Worm (Caenorhabditis elegans) whole organism, L3 larva: ENCODE measurements around the gene C06A1.3.
A peak's percentile ranks its signal among the peaks of the same experiment; 100 is the strongest.

Source experiments
- ZK546.5 ChIP-seq: sonication (generic microtip); optimal IDR thresholded peaks from 2 replicates; lab custom pipeline; 2017; ENCODE audit warnings: missing biosample characterization, missing genetic modification characterization
- aly-2 ChIP-seq: fragments of 150-350 bp; optimal IDR thresholded peaks from 2 replicates; lab custom pipeline; 2014; ENCODE audit warnings: missing biosample characterization, missing genetic modification characterization
- ceh-16 ChIP-seq: sonication (generic microtip); optimal IDR thresholded peaks from 2 replicates; lab custom pipeline; 2017; ENCODE audit warnings: missing biosample characterization, missing genetic modification characterization
- ceh-82 ChIP-seq: fragments of 150-350 bp; optimal IDR thresholded peaks from 2 replicates; lab custom pipeline; 2014; ENCODE audit warnings: missing biosample characterization, missing genetic modification characterization
- daf-12 ChIP-seq: fragments of 150-350 bp; optimal IDR thresholded peaks from 2 replicates; lab custom pipeline; 2014; ENCODE audit warnings: missing biosample characterization, missing genetic modification reagents, missing genetic modification characterization
- egl-27 ChIP-seq: sonication (generic microtip); optimal IDR thresholded peaks from 4 replicates; lab custom pipeline; 2017; ENCODE audit warnings: missing biosample characterization, missing genetic modification reagents, missing genetic modification characterization
- elt-1 ChIP-seq: fragments of 150-350 bp; optimal IDR thresholded peaks from 2 replicates; lab custom pipeline; 2014; ENCODE audit warnings: missing biosample characterization, missing genetic modification characterization
- elt-2 ChIP-seq: sonication (generic microtip); optimal IDR thresholded peaks from 2 replicates; lab custom pipeline; 2016; ENCODE audit warnings: missing genetic modification reagents, mild to moderate bottlenecking, missing genetic modification characterization, missing compliant biosample characterization
- elt-3 ChIP-seq, 3 experiments: fragments of 150-350 bp in 1 of 3; sonication (generic microtip) in 2 of 3; optimal IDR thresholded peaks; 2 replicates in 2 of 3; 4 replicates in 1 of 3; lab custom pipeline; 2014 to 2017; ENCODE audit warnings: missing biosample characterization in 3 of 3, missing genetic modification characterization in 3 of 3
- fos-1 ChIP-seq: fragments of 150-350 bp; optimal IDR thresholded peaks from 2 replicates; lab custom pipeline; 2014; ENCODE audit warnings: missing biosample characterization, missing genetic modification characterization
- hmg-11 ChIP-seq: sonication (generic microtip); optimal IDR thresholded peaks from 2 replicates; lab custom pipeline; 2016; ENCODE audit warnings: missing genetic modification characterization, missing compliant biosample characterization
- lin-39 ChIP-seq: fragments of 150-350 bp; optimal IDR thresholded peaks from 2 replicates; lab custom pipeline; 2018; ENCODE audit warnings: missing biosample characterization, missing genetic modification reagents, missing genetic modification characterization
- mdl-1 ChIP-seq: fragments of 150-350 bp; optimal IDR thresholded peaks from 2 replicates; lab custom pipeline; 2014; ENCODE audit warnings: missing biosample characterization, missing genetic modification characterization
- mml-1 ChIP-seq: fragments of 150-350 bp; sonication (generic microtip); optimal IDR thresholded peaks from 3 replicates; lab custom pipeline; 2014; ENCODE audit warnings: missing biosample characterization, missing genetic modification characterization
- nfya-1 ChIP-seq: sonication (generic microtip); optimal IDR thresholded peaks from 2 replicates; lab custom pipeline; 2017; ENCODE audit warnings: missing genetic modification characterization, mild to moderate bottlenecking, missing compliant biosample characterization, antibody characterized with exemption, moderate library complexity; ENCODE audit not compliant: insufficient read depth
- nhr-11 ChIP-seq: fragments of 150-350 bp; optimal IDR thresholded peaks from 2 replicates; lab custom pipeline; 2014; ENCODE audit warnings: missing biosample characterization, missing genetic modification characterization
- nhr-12 ChIP-seq: fragments of 150-350 bp; optimal IDR thresholded peaks from 2 replicates; lab custom pipeline; 2014; ENCODE audit warnings: missing biosample characterization, missing genetic modification characterization
- nhr-23 ChIP-seq: fragments of 150-350 bp; optimal IDR thresholded peaks from 2 replicates; lab custom pipeline; 2014; ENCODE audit warnings: missing biosample characterization, missing genetic modification reagents, missing genetic modification characterization
- nhr-25 ChIP-seq: sonication (generic microtip); optimal IDR thresholded peaks from 2 replicates; lab custom pipeline; 2017; ENCODE audit warnings: missing biosample characterization, missing genetic modification characterization
- nhr-43 ChIP-seq: sonication (generic microtip); optimal IDR thresholded peaks from 2 replicates; lab custom pipeline; 2016; ENCODE audit warnings: mild to moderate bottlenecking, missing genetic modification characterization, missing compliant biosample characterization; ENCODE audit not compliant: poor library complexity, severe bottlenecking
- nhr-76 ChIP-seq: fragments of 150-350 bp; sonication (generic microtip); optimal IDR thresholded peaks from 5 replicates; lab custom pipeline; 2014; ENCODE audit warnings: missing biosample characterization, missing genetic modification characterization
- pha-4 ChIP-seq: fragments of 150-350 bp; optimal IDR thresholded peaks from 2 replicates; lab custom pipeline; 2014; ENCODE audit warnings: missing biosample characterization, missing genetic modification reagents, missing genetic modification characterization
- pqm-1 ChIP-seq: fragments of 150-350 bp; optimal IDR thresholded peaks from 2 replicates; lab custom pipeline; 2017; ENCODE audit warnings: missing biosample characterization, missing genetic modification characterization, inconsistent platforms
- skn-1 ChIP-seq: fragments of 150-350 bp; optimal IDR thresholded peaks from 2 replicates; lab custom pipeline; 2014; ENCODE audit warnings: missing biosample characterization, missing genetic modification characterization
- snpc-4 ChIP-seq: fragments of 150-350 bp; optimal IDR thresholded peaks from 2 replicates; lab custom pipeline; 2014; ENCODE audit warnings: missing biosample characterization, missing genetic modification characterization
- tbx-2 ChIP-seq: sonication (generic microtip); optimal IDR thresholded peaks from 2 replicates; lab custom pipeline; 2016; ENCODE audit warnings: mild to moderate bottlenecking, missing genetic modification characterization, missing compliant biosample characterization
- unc-39 ChIP-seq: sonication (generic microtip); optimal IDR thresholded peaks from 4 replicates; lab custom pipeline; 2017; ENCODE audit warnings: missing biosample characterization, missing genetic modification characterization
- unc-62 ChIP-seq: fragments of 150-350 bp; sonication (generic microtip); optimal IDR thresholded peaks from 4 replicates; lab custom pipeline; 2014; ENCODE audit warnings: missing biosample characterization, missing genetic modification reagents, missing genetic modification characterization
- zag-1 ChIP-seq: fragments of 150-350 bp; optimal IDR thresholded peaks from 2 replicates; lab custom pipeline; 2014; ENCODE audit warnings: missing biosample characterization, missing genetic modification characterization
- ztf-11 ChIP-seq: fragments of 150-350 bp; optimal IDR thresholded peaks from 2 replicates; lab custom pipeline; 2014; ENCODE audit warnings: missing biosample characterization, missing genetic modification characterization
- ztf-4 ChIP-seq: fragments of 150-350 bp; optimal IDR thresholded peaks from 2 replicates; lab custom pipeline; 2014; ENCODE audit warnings: missing biosample characterization, missing genetic modification characterization

C06A1.3 gene

ce11 chrII:10571967-10572366 lies at the start of gene C06A1.3:
TSS of gene C06A1.3 (plus strand) at chrII:10572267.
- no peak for TF ChIP-seq ztf-4 (tag; lab: Kevin White, UChicago)
- no peak for TF ChIP-seq unc-39
- no peak for TF ChIP-seq nhr-11 (tag; lab: Kevin White, UChicago)
- no peak for TF ChIP-seq daf-12
- TF ChIP-seq elt-2 (tag; lab: Kevin White, UChicago) = no peak
- no peak for TF ChIP-seq mdl-1 (tag; lab: Kevin White, UChicago)
- no peak for TF ChIP-seq skn-1 (tag; lab: Kevin White, UChicago)
- TF ChIP-seq pha-4 (tag; lab: Kevin White, UChicago) = no peak
- no peak for TF ChIP-seq snpc-4 (tag; lab: Kevin White, UChicago)
- no peak for TF ChIP-seq nhr-23
- TF ChIP-seq nhr-76 (tag; lab: Kevin White, UChicago) = no peak
- TF ChIP-seq ztf-11 = no peak

- TF ChIP-seq nfya-1 (tag; lab: Kevin White, UChicago) = no peak
- peak; percentile 55 for TF ChIP-seq nhr-23
- TF ChIP-seq nhr-11 (tag; lab: Kevin White, UChicago) = no peak
- TF ChIP-seq zag-1 (tag; lab: Kevin White, UChicago) = no peak
Observed at ce11 chrII:10523031-10523430, 49.0 kb upstream of the C06A1.3 start.

ce11 chrII:10523583-10523982 lies 48.5 kb upstream of the C06A1.3 start, which contains the start of gene F59B10.5:
TSS of gene F59B10.5 (minus strand) at chrII:10523683.
- no peak for TF ChIP-seq pqm-1
- TF ChIP-seq aly-2 (tag; lab: Kevin White, UChicago) = no peak
- TF ChIP-seq nfya-1 (tag; lab: Kevin White, UChicago) = no peak
- no peak for TF ChIP-seq egl-27 (tag; lab: Kevin White, UChicago)
- TF ChIP-seq unc-62 = no peak
- TF ChIP-seq ztf-11 = no peak

- TF ChIP-seq ZK546.5 (no peak), nhr-12 (tag; lab: Kevin White, UChicago) (no peak), nhr-76 (tag; lab: Kevin White, UChicago) (no peak), zag-1 (tag; lab: Kevin White, UChicago) (no peak), mml-1 (no peak)
Observed at ce11 chrII:10524374-10524773, 47.7 kb upstream of the C06A1.3 start, which contains the start of gene F59B10.6. TSS of gene F59B10.6 (minus strand) at chrII:10524474.

- TF ChIP-seq nhr-23 (peak; percentile 4), elt-2 (tag; lab: Kevin White, UChicago) (no peak), nhr-25 (tag; lab: Kevin White, UChicago) (peak; percentile 28), unc-62 (no peak), ceh-82 (tag; lab: Kevin White, UChicago) (no peak)
Observed at ce11 chrII:10525134-10525533, 46.9 kb upstream of the C06A1.3 start.

ce11 chrII:10527649-10528134 lies 44.4 kb upstream of the C06A1.3 start, which contains the start of gene mab-10:
TSS of gene mab-10 (plus strand) at chrII:10528084.
- TF ChIP-seq elt-1 (tag; lab: Kevin White, UChicago) = no peak
- TF ChIP-seq elt-2 (tag; lab: Kevin White, UChicago) = peak; percentile 52
- peak; percentile 87 for TF ChIP-seq hmg-11 (tag; lab: Kevin White, UChicago)
- peak; percentile 23 for TF ChIP-seq tbx-2 (tag; lab: Kevin White, UChicago)
- no peak for TF ChIP-seq ceh-16 (tag; lab: Kevin White, UChicago)
- peak; percentile 22 for TF ChIP-seq pha-4 (tag; lab: Kevin White, UChicago)
- TF ChIP-seq mdl-1 (tag; lab: Kevin White, UChicago) = peak; percentile 9
- peak; percentile 50 for TF ChIP-seq nfya-1 (tag; lab: Kevin White, UChicago)
- TF ChIP-seq fos-1 (tag; lab: Kevin White, UChicago) = no peak
- no peak for TF ChIP-seq ZK546.5
- peak in 1 of 3 experiments; percentile 34 for TF ChIP-seq elt-3 (tag; optimal IDR thresholded peaks at IDR 0.05; lab: Kevin White, UChicago)
- peak; percentile 6 for TF ChIP-seq nhr-25 (tag; lab: Kevin White, UChicago)
- TF ChIP-seq nhr-43 (tag; lab: Kevin White, UChicago) = no peak
- no peak for TF ChIP-seq unc-39
- TF ChIP-seq lin-39 (tag; lab: Kevin White, UChicago) = peak; percentile 77
- TF ChIP-seq, all 47 proteins: peak for 9
